Worm (Caenorhabditis elegans) whole organism, early embryonic: ENCODE measurements around the gene pck-1.

Experiments used
- B0310.2 ChIP-seq: sonication (generic microtip); optimal IDR thresholded peaks from 2 replicates; lab custom pipeline; 2016; ENCODE audit warnings: mild to moderate bottlenecking, missing genetic modification characterization, missing compliant biosample characterization
- ama-1 ChIP-seq: fragments of 150-350 bp; optimal IDR thresholded peaks from 2 replicates; lab custom pipeline; 2014
- ceh-13 ChIP-seq: fragments of 200-800 bp; sonication (Bioruptor generic); optimal IDR thresholded peaks from 2 replicates; lab custom pipeline; 2018; ENCODE audit warnings: mild to moderate bottlenecking, missing genetic modification characterization, missing compliant biosample characterization
- ets-7 ChIP-seq: sonication (generic microtip); optimal IDR thresholded peaks from 2 replicates; lab custom pipeline; 2016; ENCODE audit warnings: missing genotype, missing genetic modification characterization, missing compliant biosample characterization
- sea-1 ChIP-seq: fragments of 200-800 bp; sonication (Bioruptor generic); conservative IDR thresholded peaks from 2 replicates; pipeline ENCODE4 v1.3.6; 2022; ENCODE audit warnings: missing genetic modification characterization, missing compliant biosample characterization

- no peak for TF ChIP-seq ama-1 (lab: Kevin White, UChicago)
- no peak for TF ChIP-seq B0310.2 (tag; lab: Kevin White, UChicago)
- no peak for TF ChIP-seq ets-7 (tag; lab: Kevin White, UChicago)
- TF ChIP-seq sea-1 (GFP tag; lab: Robert Waterston, UW): no peak
- TF ChIP-seq ceh-13 (GFP tag; lab: Kevin White, UChicago): no peak
Measured at ce11 chrIII:19509-19908, 46.6 kb downstream of the pck-1 start, which contains the start of gene H10E21.4.
